Fruit fly (Drosophila melanogaster) whole organism, embryonic: Measurements from ENCODE around the gene CG31176.
A peak's percentile ranks its signal among the peaks of the same experiment; 100 is the strongest.

Source experiments
- Atf3 ChIP-seq: fragments of 200-800 bp; sonication (Bioruptor generic); optimal IDR thresholded peaks from 3 replicates; lab custom pipeline; 2016; ENCODE audit warnings: missing biosample characterization, missing genetic modification characterization
- CG11247 ChIP-seq: fragments of 200-800 bp; sonication (Bioruptor generic); IDR thresholded peaks from 2 replicates; pipeline ENCODE4 v1.3.6; 2022; ENCODE audit warnings: missing biosample characterization, missing genetic modification characterization
- CG11504 ChIP-seq: fragments of 200-800 bp; sonication (Bioruptor generic); optimal IDR thresholded peaks from 3 replicates; lab custom pipeline; 2019; ENCODE audit warnings: missing biosample characterization, mild to moderate bottlenecking, missing genetic modification characterization, moderate library complexity
- CG12236 ChIP-seq: fragments of 200-800 bp; sonication (Bioruptor generic); optimal IDR thresholded peaks from 2 replicates; lab custom pipeline; 2016; ENCODE audit warnings: missing biosample characterization, missing genetic modification characterization
- CG1233 ChIP-seq: fragments of 200-800 bp; sonication (Bioruptor generic); optimal IDR thresholded peaks from 4 replicates; lab custom pipeline; 2018; ENCODE audit warnings: missing biosample characterization, mild to moderate bottlenecking, missing genetic modification characterization
- CG12659 ChIP-seq: fragments of 200-800 bp; sonication (Bioruptor generic); optimal IDR thresholded peaks from 3 replicates; lab custom pipeline; 2017; ENCODE audit warnings: mild to moderate bottlenecking, missing biosample characterization, missing genetic modification reagents, missing genetic modification characterization
- CG13624 ChIP-seq: fragments of 200-800 bp; sonication (Bioruptor generic); optimal IDR thresholded peaks from 2 replicates; lab custom pipeline; 2016; ENCODE audit warnings: missing biosample characterization, missing genetic modification characterization
- CG15073 ChIP-seq: fragments of 200-800 bp; sonication (Bioruptor generic); optimal IDR thresholded peaks from 2 replicates; lab custom pipeline; 2016; ENCODE audit warnings: missing biosample characterization, missing genetic modification characterization
- CG1647 ChIP-seq: fragments of 200-800 bp; sonication (Bioruptor generic); optimal IDR thresholded peaks from 3 replicates; lab custom pipeline; 2016; ENCODE audit warnings: missing biosample characterization, missing genetic modification characterization
- CG16815 ChIP-seq: fragments of 200-800 bp; sonication (Bioruptor generic); optimal IDR thresholded peaks from 3 replicates; lab custom pipeline; 2017; ENCODE audit warnings: missing biosample characterization, mild to moderate bottlenecking, missing genetic modification characterization
- CG17359 ChIP-seq: fragments of 200-800 bp; sonication (Bioruptor generic); optimal IDR thresholded peaks from 3 replicates; lab custom pipeline; 2018; ENCODE audit warnings: missing biosample characterization, mild to moderate bottlenecking, missing genetic modification characterization, moderate library complexity
- CG18262 ChIP-seq: fragments of 200-800 bp; optimal IDR thresholded peaks from 3 replicates; lab custom pipeline; 2019; ENCODE audit warnings: missing biosample characterization, mild to moderate bottlenecking, missing genetic modification characterization, moderate library complexity
- CG18476 ChIP-seq: fragments of 200-800 bp; sonication (Bioruptor generic); optimal IDR thresholded peaks from 2 replicates; lab custom pipeline; 2016; ENCODE audit warnings: missing biosample characterization, mild to moderate bottlenecking, missing genetic modification characterization
- CG18764 ChIP-seq: fragments of 200-800 bp; sonication (Bioruptor generic); optimal IDR thresholded peaks from 3 replicates; lab custom pipeline; 2016; ENCODE audit warnings: missing biosample characterization, missing genetic modification characterization
- CG32532 ChIP-seq: fragments of 200-800 bp; sonication (Bioruptor generic); IDR thresholded peaks from 2 replicates; pipeline ENCODE4 v1.3.6; 2022; ENCODE audit warnings: missing biosample characterization, missing genetic modification characterization
- CG3407 ChIP-seq: fragments of 200-800 bp; sonication (Bioruptor generic); optimal IDR thresholded peaks from 2 replicates; lab custom pipeline; 2018; ENCODE audit warnings: missing biosample characterization, mild to moderate bottlenecking, missing genetic modification characterization
- CG34376 ChIP-seq: fragments of 200-800 bp; sonication (Bioruptor generic); optimal IDR thresholded peaks from 2 replicates; lab custom pipeline; 2018; ENCODE audit warnings: missing biosample characterization, mild to moderate bottlenecking, missing genetic modification characterization
- CG4282 ChIP-seq: fragments of 200-800 bp; sonication (Bioruptor generic); optimal IDR thresholded peaks from 2 replicates; lab custom pipeline; 2016; ENCODE audit warnings: missing biosample characterization, missing genetic modification characterization
- CG4707 ChIP-seq: fragments of 200-800 bp; sonication (Bioruptor generic); optimal IDR thresholded peaks from 2 replicates; lab custom pipeline; 2018; ENCODE audit warnings: missing biosample characterization, mild to moderate bottlenecking, missing genetic modification characterization, moderate library complexity
- CG5953 ChIP-seq: fragments of 200-800 bp; sonication (Bioruptor generic); IDR thresholded peaks from 2 replicates; pipeline ENCODE4 v1.3.6; 2022; ENCODE audit warnings: missing biosample characterization, missing genetic modification characterization
- CG7987 ChIP-seq: fragments of 200-800 bp; sonication (Bioruptor generic); optimal IDR thresholded peaks from 2 replicates; lab custom pipeline; 2018; ENCODE audit warnings: missing biosample characterization, mild to moderate bottlenecking, missing genetic modification characterization, moderate library complexity
- CG9727 ChIP-seq: fragments of 200-800 bp; sonication (Bioruptor generic); optimal IDR thresholded peaks from 3 replicates; lab custom pipeline; 2017; ENCODE audit warnings: missing biosample characterization, mild to moderate bottlenecking, missing genetic modification characterization
- CoRest ChIP-seq: fragments of 200-800 bp; sonication (Bioruptor generic); optimal IDR thresholded peaks from 3 replicates; lab custom pipeline; 2018; ENCODE audit warnings: missing biosample characterization, mild to moderate bottlenecking, missing genetic modification characterization, moderate library complexity
- D19A ChIP-seq: fragments of 200-800 bp; optimal IDR thresholded peaks from 3 replicates; lab custom pipeline; 2019; ENCODE audit warnings: missing biosample characterization, mild to moderate bottlenecking, missing genetic modification characterization, moderate library complexity
- HLHmδ ChIP-seq: fragments of 200-800 bp; sonication (Bioruptor generic); optimal IDR thresholded peaks from 2 replicates; lab custom pipeline; 2018; ENCODE audit warnings: missing biosample characterization, mild to moderate bottlenecking, missing genetic modification characterization, moderate library complexity
- Hmr ChIP-seq: fragments of 200-800 bp; sonication (Bioruptor generic); optimal IDR thresholded peaks from 3 replicates; lab custom pipeline; 2017; ENCODE audit warnings: mild to moderate bottlenecking, missing biosample characterization, missing genetic modification reagents, missing genetic modification characterization
- Hr39 ChIP-seq: fragments of >200 bp; optimal IDR thresholded peaks from 2 replicates; lab custom pipeline; 2017
- Jarid2 ChIP-seq: fragments of 200-800 bp; sonication (Bioruptor generic); optimal IDR thresholded peaks from 3 replicates; lab custom pipeline; 2017; ENCODE audit warnings: mild to moderate bottlenecking, missing biosample characterization, missing genetic modification reagents, missing genetic modification characterization
- NK7.1 ChIP-seq: fragments of 200-800 bp; sonication (Bioruptor generic); optimal IDR thresholded peaks from 3 replicates; lab custom pipeline; 2016; ENCODE audit warnings: missing biosample characterization, missing genetic modification characterization
- Nf-YA ChIP-seq: fragments of 200-800 bp; sonication (Bioruptor generic); IDR thresholded peaks from 2 replicates; pipeline ENCODE4 v1.3.6; 2022; ENCODE audit warnings: missing biosample characterization, missing genetic modification characterization
- Nf-YC ChIP-seq: fragments of 200-800 bp; optimal IDR thresholded peaks from 3 replicates; lab custom pipeline; 2019; ENCODE audit warnings: missing biosample characterization, mild to moderate bottlenecking, missing genetic modification characterization, moderate library complexity
- PHDP ChIP-seq: fragments of 200-800 bp; sonication (Bioruptor generic); optimal IDR thresholded peaks from 3 replicates; lab custom pipeline; 2018; ENCODE audit warnings: missing biosample characterization, mild to moderate bottlenecking, missing genetic modification characterization, moderate library complexity
- Sox100B ChIP-seq: fragments of 200-800 bp; sonication (Bioruptor generic); optimal IDR thresholded peaks from 3 replicates; lab custom pipeline; 2018; ENCODE audit warnings: missing biosample characterization, mild to moderate bottlenecking, missing genetic modification characterization
- bbx ChIP-seq: fragments of 200-800 bp; sonication (Bioruptor generic); IDR thresholded peaks from 2 replicates; pipeline ENCODE4 v1.3.6; 2022; ENCODE audit warnings: missing biosample characterization, missing genetic modification characterization; ENCODE audit not compliant: partially characterized antibody
- eve ChIP-seq, 2 experiments: fragments of >200 bp; optimal IDR thresholded peaks; 2 replicates each; lab custom pipeline; 2017; ENCODE audit warnings: missing biosample characterization in 2 of 2, missing genetic modification characterization in 2 of 2
- fd102C ChIP-seq: fragments of 200-800 bp; sonication (Bioruptor generic); optimal IDR thresholded peaks from 2 replicates; lab custom pipeline; 2018; ENCODE audit warnings: missing biosample characterization, mild to moderate bottlenecking, missing genetic modification characterization, moderate library complexity
- hb ChIP-seq: fragments of 200-800 bp; sonication (Bioruptor generic); IDR thresholded peaks from 3 replicates; pipeline ENCODE4 v1.3.6; 2022; ENCODE audit warnings: missing biosample characterization, missing genetic modification characterization; ENCODE audit not compliant: partially characterized antibody
- insv ChIP-seq, 2 experiments: fragments of 200-800 bp; sonication (Bioruptor generic); optimal IDR thresholded peaks; 3 replicates each; lab custom pipeline; 2016 to 2018; ENCODE audit warnings: missing biosample characterization in 2 of 2, missing genetic modification characterization in 2 of 2
- jumu ChIP-seq: fragments of 200-800 bp; sonication (Bioruptor generic); optimal IDR thresholded peaks from 3 replicates; lab custom pipeline; 2016; ENCODE audit warnings: missing biosample characterization, missing genetic modification characterization
- mirr ChIP-seq: fragments of 200-800 bp; sonication (Bioruptor generic); optimal IDR thresholded peaks from 3 replicates; lab custom pipeline; 2018; ENCODE audit warnings: missing biosample characterization, mild to moderate bottlenecking, missing genetic modification characterization
- nerfin-2 ChIP-seq: fragments of 200-800 bp; sonication (Bioruptor generic); IDR thresholded peaks from 2 replicates; pipeline ENCODE4 v1.3.6; 2022; ENCODE audit warnings: missing biosample characterization, missing genetic modification characterization; ENCODE audit not compliant: partially characterized antibody
- nom ChIP-seq: fragments of 200-800 bp; sonication (Bioruptor generic); optimal IDR thresholded peaks from 2 replicates; lab custom pipeline; 2017; ENCODE audit warnings: missing biosample characterization, missing genetic modification characterization, mild to moderate bottlenecking, moderate library complexity, missing genetic modification reagents
- p53 ChIP-seq: fragments of 200-800 bp; sonication (Bioruptor generic); optimal IDR thresholded peaks from 2 replicates; lab custom pipeline; 2016; ENCODE audit warnings: missing biosample characterization, missing genetic modification characterization
- schlank ChIP-seq: fragments of 200-800 bp; sonication (Bioruptor generic); optimal IDR thresholded peaks from 2 replicates; lab custom pipeline; 2018; ENCODE audit warnings: missing biosample characterization, mild to moderate bottlenecking, missing genetic modification characterization
- sd ChIP-seq: fragments of 200-800 bp; sonication (Bioruptor generic); optimal IDR thresholded peaks from 3 replicates; lab custom pipeline; 2018; ENCODE audit warnings: missing biosample characterization, mild to moderate bottlenecking, missing genetic modification characterization, moderate library complexity
- sna ChIP-seq: fragments of 200-800 bp; sonication (Bioruptor generic); IDR thresholded peaks from 2 replicates; pipeline ENCODE4 v1.3.6; 2022; ENCODE audit warnings: missing biosample characterization, missing genetic modification characterization; ENCODE audit not compliant: partially characterized antibody
- sqz ChIP-seq: fragments of 200-800 bp; sonication (Bioruptor generic); optimal IDR thresholded peaks from 3 replicates; lab custom pipeline; 2018; ENCODE audit warnings: missing biosample characterization, mild to moderate bottlenecking, missing genetic modification characterization
- sr ChIP-seq: fragments of 200-800 bp; sonication (Bioruptor generic); IDR thresholded peaks from 3 replicates; pipeline ENCODE4 v1.3.6; 2022; ENCODE audit warnings: missing biosample characterization, missing genetic modification characterization
- tgo ChIP-seq: fragments of 200-800 bp; sonication (Bioruptor generic); IDR thresholded peaks from 3 replicates; pipeline ENCODE4 v1.3.6; 2022; ENCODE audit warnings: missing biosample characterization, missing genetic modification characterization
- vnd ChIP-seq: fragments of 200-800 bp; sonication (Bioruptor generic); IDR thresholded peaks from 3 replicates; pipeline ENCODE4 v1.3.6; 2022; ENCODE audit warnings: missing biosample characterization, missing genetic modification characterization; ENCODE audit not compliant: partially characterized antibody
- wek ChIP-seq: fragments of 200-800 bp; sonication (Bioruptor generic); optimal IDR thresholded peaks from 3 replicates; lab custom pipeline; 2018; ENCODE audit warnings: missing biosample characterization, mild to moderate bottlenecking, missing genetic modification characterization, moderate library complexity

Gene CG31176

dm6 chr3R:21671636-21672035 lies 47.8 kb downstream of the CG31176 start, which contains the start of gene PolA1 (continued):
- TF ChIP-seq sqz (GFP tag; lab: Kevin White, UChicago) (no peak), insv (GFP tag; optimal IDR thresholded peaks at IDR 0.05; lab: Kevin White, UChicago) (peak in 1 of 2 experiments; percentile 54), vnd (GFP tag; lab: Robert Waterston, UW) (peak; percentile 94), D19A (tag; lab: Kevin White, UChicago) (no peak), wek (GFP tag; lab: Kevin White, UChicago) (no peak), CG3407 (GFP tag; lab: Kevin White, UChicago) (no peak), CG12659 (GFP tag; lab: Kevin White, UChicago) (peak; percentile 57), CG9727 (GFP tag; lab: Kevin White, UChicago) (no peak), PHDP (tag; lab: Kevin White, UChicago) (peak; percentile 21), CG32532 (GFP tag; lab: Robert Waterston, UW) (no peak; the same call in 1 of the 2 replicates), CG11504 (no peak), CG4282 (GFP tag; lab: Kevin White, UChicago) (peak; percentile 8), hb (GFP tag; lab: Robert Waterston, UW) (peak; percentile 90), CG18476 (no peak), HLHmδ (GFP tag; lab: Kevin White, UChicago) (no peak), sna (GFP tag; lab: Robert Waterston, UW) (peak; percentile 98), nerfin-2 (GFP tag; lab: Robert Waterston, UW) (peak; percentile 93), mirr (no peak), tgo (peak; percentile 39; the same call in 2 of the 3 replicates), p53 (peak; percentile 31), nom (GFP tag; lab: Kevin White, UChicago) (no peak), CG34376 (GFP tag; lab: Kevin White, UChicago) (no peak), CoRest (peak; percentile 72), Nf-YC (peak; percentile 10), Atf3 (GFP tag; lab: Kevin White, UChicago) (no peak), CG15073 (GFP tag; lab: Kevin White, UChicago) (no peak), sd (tag; lab: Kevin White, UChicago) (no peak), CG13624 (peak; percentile 65), Hr39 (lab: Kevin White, UChicago) (no peak), CG17359 (no peak), NK7.1 (GFP tag; lab: Kevin White, UChicago) (no peak), CG5953 (no peak), sr (GFP tag; lab: Robert Waterston, UW) (no peak), CG18262 (tag; lab: Kevin White, UChicago) (peak; percentile 12), Sox100B (GFP tag; lab: Kevin White, UChicago) (no peak), CG18764 (GFP tag; lab: Kevin White, UChicago) (no peak), eve (GFP tag; optimal IDR thresholded peaks at IDR 0.05; lab: Kevin White, UChicago) (no peak), CG12236 (no peak), bbx (peak; percentile 92), jumu (GFP tag; lab: Kevin White, UChicago) (peak; percentile 8), Jarid2 (no peak), CG4707 (GFP tag; lab: Kevin White, UChicago) (no peak), CG16815 (GFP tag; lab: Kevin White, UChicago) (no peak), CG7987 (GFP tag; lab: Kevin White, UChicago) (no peak), Nf-YA (no peak), fd102C (GFP tag; lab: Kevin White, UChicago) (no peak), CG11247 (no peak), CG1233 (no peak), schlank (tag; lab: Kevin White, UChicago) (no peak), CG1647 (peak; percentile 22), Hmr (GFP tag; lab: Kevin White, UChicago) (peak; percentile 37)
